Fruit fly (Drosophila melanogaster) whole organism: ENCODE results near the gene ThrRS.

Experiments
- EcR ChIP-seq, 2 experiments: fragments of >200 bp; optimal IDR thresholded peaks; 2 replicates each; lab custom pipeline; 2017; ENCODE audit warnings: missing biosample characterization in 2 of 2, missing genetic modification characterization in 2 of 2, missing genetic modification reagents in 2 of 2
- pan ChIP-seq: fragments of >200 bp; optimal IDR thresholded peaks from 2 replicates; lab custom pipeline; 2017
- psq ChIP-seq: fragments of >200 bp; optimal IDR thresholded peaks from 2 replicates; lab custom pipeline; 2017
- usp ChIP-seq: fragments of >200 bp; optimal IDR thresholded peaks from 2 replicates; lab custom pipeline; 2017; ENCODE audit warnings: missing biosample characterization, missing genetic modification characterization, mixed read lengths

DNA sequence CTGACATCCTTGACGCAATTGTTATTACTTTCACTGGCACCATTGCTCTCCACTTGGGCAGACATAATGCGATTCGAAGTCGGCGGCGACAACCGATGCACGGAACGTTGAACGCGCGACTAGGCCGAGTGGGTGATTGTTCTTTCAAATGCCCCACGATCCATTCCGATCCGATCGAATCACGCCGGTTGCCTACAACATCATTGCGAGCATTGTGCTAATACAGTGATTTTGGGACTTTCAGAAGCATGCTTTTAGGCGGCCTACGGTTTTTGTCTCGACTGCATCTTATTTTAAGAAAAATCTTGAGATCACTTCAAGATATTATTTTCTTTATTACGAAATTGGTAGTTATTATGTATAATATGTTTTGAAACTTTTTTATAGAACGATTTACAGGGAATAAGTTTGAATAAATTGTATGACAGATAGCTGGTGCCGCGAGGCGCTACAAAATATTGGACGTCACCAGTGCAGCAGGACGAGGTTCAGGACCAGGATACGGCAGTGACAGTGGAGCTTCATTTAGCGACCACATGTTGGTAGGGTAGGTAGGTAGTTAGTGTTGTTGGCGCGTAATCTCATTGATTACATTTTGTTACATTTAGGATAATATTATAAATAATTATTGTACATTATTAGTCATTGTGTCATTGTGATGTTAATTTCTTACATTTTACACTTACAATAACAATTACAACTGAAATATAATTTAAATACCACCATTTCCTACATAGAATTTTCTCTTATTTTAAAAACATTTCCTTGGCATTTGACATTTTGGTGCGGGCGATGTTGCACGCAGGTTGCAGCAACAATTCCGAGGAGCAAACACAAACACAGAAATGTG lies 29.9 kb downstream of the ThrRS start, which contains the start of gene rho-6:
- no peak for TF ChIP-seq usp (GFP tag; lab: Kevin White, UChicago)
- TF ChIP-seq pan (lab: Kevin White, UChicago), result no peak
- no peak for TF ChIP-seq EcR (GFP tag; optimal IDR thresholded peaks at IDR 0.05; lab: Kevin White, UChicago)
- TF ChIP-seq psq, result no peak
